Worm (Caenorhabditis elegans) whole organism, L2 larva: ENCODE data around the gene Y17G7B.22.

Source experiments
- Y55F3AM.14 ChIP-seq: fragments of 200-800 bp; sonication (Bioruptor generic); optimal IDR thresholded peaks from 2 replicates; lab custom pipeline; 2018; ENCODE audit warnings: mild to moderate bottlenecking, missing genetic modification characterization, missing compliant biosample characterization
- ZK546.5 ChIP-seq: sonication (generic microtip); optimal IDR thresholded peaks from 2 replicates; lab custom pipeline; 2017; ENCODE audit warnings: missing biosample characterization, missing genetic modification characterization
- alr-1 ChIP-seq: fragments of 150-350 bp; optimal IDR thresholded peaks from 2 replicates; lab custom pipeline; 2014; ENCODE audit warnings: missing biosample characterization, missing genetic modification characterization
- egl-27 ChIP-seq: sonication (generic microtip); optimal IDR thresholded peaks from 3 replicates; lab custom pipeline; 2017; ENCODE audit warnings: missing biosample characterization, missing genetic modification reagents, missing genetic modification characterization
- elt-3 ChIP-seq: sonication (generic microtip); optimal IDR thresholded peaks from 2 replicates; lab custom pipeline; 2017; ENCODE audit warnings: missing biosample characterization, missing genetic modification characterization
- fos-1 ChIP-seq: fragments of 150-350 bp; optimal IDR thresholded peaks from 2 replicates; lab custom pipeline; 2014; ENCODE audit warnings: missing biosample characterization, missing genetic modification characterization
- lin-39 ChIP-seq: fragments of 150-350 bp; optimal IDR thresholded peaks from 2 replicates; lab custom pipeline; 2014; ENCODE audit warnings: missing biosample characterization, missing genetic modification reagents, missing genetic modification characterization
- lsy-2 ChIP-seq, 2 experiments: fragments of 150-350 bp in 1 of 2; sonication (generic microtip) in 1 of 2; optimal IDR thresholded peaks; 2 replicates each; lab custom pipeline; 2014 to 2017; ENCODE audit warnings: missing biosample characterization in 2 of 2, missing genetic modification characterization in 2 of 2
- mab-5 ChIP-seq: fragments of 150-350 bp; optimal IDR thresholded peaks from 2 replicates; lab custom pipeline; 2014; ENCODE audit warnings: missing biosample characterization, missing genetic modification characterization
- mbf-1 ChIP-seq: sonication (generic microtip); optimal IDR thresholded peaks from 2 replicates; lab custom pipeline; 2017; ENCODE audit warnings: missing biosample characterization, missing genetic modification characterization
- nhr-23 ChIP-seq: fragments of 150-350 bp; optimal IDR thresholded peaks from 2 replicates; lab custom pipeline; 2014; ENCODE audit warnings: missing biosample characterization, missing genetic modification reagents, missing genetic modification characterization
- nhr-237 ChIP-seq: fragments of 150-350 bp; optimal IDR thresholded peaks from 2 replicates; lab custom pipeline; 2014; ENCODE audit warnings: missing biosample characterization, missing genetic modification characterization
- nhr-25 ChIP-seq: fragments of 150-350 bp; sonication (generic microtip); optimal IDR thresholded peaks from 3 replicates; lab custom pipeline; 2014; ENCODE audit warnings: missing biosample characterization, missing genetic modification characterization
- peb-1 ChIP-seq: fragments of 150-350 bp; optimal IDR thresholded peaks from 2 replicates; lab custom pipeline; 2014; ENCODE audit warnings: missing biosample characterization, missing genetic modification characterization
- skn-1 ChIP-seq: sonication (generic microtip); optimal IDR thresholded peaks from 2 replicates; lab custom pipeline; 2017; ENCODE audit warnings: missing biosample characterization, missing genetic modification characterization
- sma-3 ChIP-seq: sonication (generic microtip); optimal IDR thresholded peaks from 2 replicates; lab custom pipeline; 2016; ENCODE audit warnings: missing genetic modification reagents, missing genetic modification characterization, missing compliant biosample characterization
- sma-9 ChIP-seq, 2 experiments: fragments of 150-350 bp in 1 of 2; sonication (generic microtip) in 1 of 2; optimal IDR thresholded peaks; 2 replicates each; lab custom pipeline; 2014 to 2016; ENCODE audit warnings: missing genetic modification characterization in 2 of 2, mild to moderate bottlenecking in 1 of 2, missing biosample characterization in 1 of 2, missing compliant biosample characterization in 1 of 2, missing genetic modification reagents in 1 of 2, moderate library complexity in 1 of 2
- unc-62 ChIP-seq: fragments of 150-350 bp; optimal IDR thresholded peaks from 2 replicates; lab custom pipeline; 2014; ENCODE audit warnings: missing biosample characterization, missing genetic modification reagents, missing genetic modification characterization

The Y17G7B.22 gene

ce11 chrII:12108843-12109242 is 41.0 kb downstream of the Y17G7B.22 start:
- TF ChIP-seq ZK546.5 (no peak), skn-1 (tag; lab: Kevin White, UChicago) (no peak), elt-3 (no peak), egl-27 (tag; lab: Kevin White, UChicago) (no peak), lsy-2 (tag; optimal IDR thresholded peaks at IDR 0.05; lab: Kevin White, UChicago) (no peak), lin-39 (tag; lab: Kevin White, UChicago) (no peak), sma-3 (no peak), alr-1 (no peak), Y55F3AM.14 (GFP tag; lab: Kevin White, UChicago) (no peak), peb-1 (tag; lab: Kevin White, UChicago) (no peak), mab-5 (no peak), nhr-23 (tag; lab: Kevin White, UChicago) (no peak)

ce11 chrII:12110997-12111396 is 43.2 kb downstream of the Y17G7B.22 start:
- no peak for TF ChIP-seq sma-9 (GFP tag; optimal IDR thresholded peaks at IDR 0.05; lab: Kevin White, UChicago)
- no peak for TF ChIP-seq sma-9 (tag; optimal IDR thresholded peaks at IDR 0.05; lab: Kevin White, UChicago)
- no peak for TF ChIP-seq nhr-237 (tag; lab: Kevin White, UChicago)
- no peak for TF ChIP-seq mbf-1 (tag; lab: Kevin White, UChicago)
- TF ChIP-seq lin-39 (tag; lab: Kevin White, UChicago) = no peak
- TF ChIP-seq unc-62 (GFP tag; lab: Kevin White, UChicago) = no peak
- TF ChIP-seq nhr-25 (tag; lab: Kevin White, UChicago) = no peak
- TF ChIP-seq fos-1 = no peak
